Fruit fly (Drosophila melanogaster) whole organism: ENCODE data around the gene Vdup1.

Experiments used
- Dll ChIP-seq: fragments of >200 bp; optimal IDR thresholded peaks from 2 replicates; lab custom pipeline; 2017
- psq ChIP-seq: fragments of >200 bp; optimal IDR thresholded peaks from 2 replicates; lab custom pipeline; 2017
- usp ChIP-seq: fragments of >200 bp; optimal IDR thresholded peaks from 2 replicates; lab custom pipeline; 2017; ENCODE audit warnings: missing biosample characterization, missing genetic modification characterization, mixed read lengths

- TF ChIP-seq psq (no peak), Dll (lab: Kevin White, UChicago) (no peak), usp (no peak)
Measured at dm6 chr3L:160446-161094, 18.2 kb downstream of the Vdup1 start.
